Fruit fly (Drosophila melanogaster): ENCODE results near the gene CG12592.

DNA sequence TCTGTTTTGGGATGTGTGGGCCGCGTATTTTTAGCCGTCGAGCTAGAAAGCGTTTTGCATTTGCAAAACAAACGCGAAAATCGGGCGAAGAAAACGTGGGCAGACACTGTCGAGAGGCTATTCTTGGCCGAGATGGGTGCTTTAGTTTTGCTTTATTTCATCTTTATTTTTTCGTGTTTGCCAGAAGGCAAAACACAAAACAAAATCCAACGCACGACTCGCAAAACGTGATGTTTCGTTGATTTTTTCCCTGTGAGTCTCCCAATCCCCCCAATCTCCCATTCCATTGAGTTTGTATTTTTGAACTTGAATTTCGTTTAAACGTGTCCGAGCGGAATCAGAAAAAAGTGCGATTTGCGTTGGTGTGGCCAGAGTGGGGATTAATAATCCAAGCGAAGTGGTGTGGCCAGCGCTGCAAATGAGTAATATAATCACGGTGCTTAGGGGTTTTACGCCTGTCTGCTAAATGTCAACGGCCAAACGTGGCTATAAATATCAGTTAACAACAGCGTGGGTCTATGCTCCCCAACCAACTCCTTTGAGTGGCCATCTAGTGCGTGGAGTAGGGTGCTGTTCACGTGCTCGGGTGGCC lies 51.8 kb downstream of the CG12592 start:
- TF ChIP-seq Hr38 (GFP tag; optimal IDR thresholded peaks at IDR 0.05): no peak
- TF ChIP-seq CG10669 (GFP tag; optimal IDR thresholded peaks at IDR 0.05): no peak
